Fruit fly (Drosophila melanogaster): ENCODE measurements around the gene CG5412.

The CG5412 gene

dm6 chr3R:20557415-20558105 lies 19.3 kb upstream of the CG5412 start, which contains the start of the genes DPCoAC and CG5180 (continued):
- TF ChIP-seq Hey (tag; optimal IDR thresholded peaks at IDR 0.05) = no peak
- TF ChIP-seq CG31441 (GFP tag; IDR thresholded peaks at IDR 0.05) = peak; percentile 59; the same call in 1 of the 2 replicates
- TF ChIP-seq CG17359 (tag; optimal IDR thresholded peaks at IDR 0.05) = peak; percentile 56
- TF ChIP-seq vnd (GFP tag; IDR thresholded peaks at IDR 0.05; ENCODE audit: partially characterized antibody) = peak; percentile 44; the same call in 2 of the 3 replicates
- peak; percentile 72 for TF ChIP-seq CG11085 (GFP tag; IDR thresholded peaks at IDR 0.05)
- TF ChIP-seq CG6854 (GFP tag; optimal IDR thresholded peaks at IDR 0.05) = peak; percentile 57
- peak; percentile 45 for TF ChIP-seq ewg (GFP tag; optimal IDR thresholded peaks at IDR 0.05)
- peak; percentile 12 for TF ChIP-seq CG12236 (GFP tag; optimal IDR thresholded peaks at IDR 0.05)
- TF ChIP-seq CG6791 (GFP tag; IDR thresholded peaks at IDR 0.05; ENCODE audit: partially characterized antibody) = peak; percentile 80
- TF ChIP-seq CG16813 (GFP tag; IDR thresholded peaks at IDR 0.05; ENCODE audit: partially characterized antibody) = peak; percentile 51
- TF ChIP-seq ATbp (GFP tag; optimal IDR thresholded peaks at IDR 0.05) = no peak
- TF ChIP-seq CG33557 (GFP tag; optimal IDR thresholded peaks at IDR 0.05) = peak; percentile 16
- TF ChIP-seq CG10462 (GFP tag; optimal IDR thresholded peaks at IDR 0.05) = no peak
- peak; percentile 56 for TF ChIP-seq slp2 (GFP tag; optimal IDR thresholded peaks at IDR 0.05)
- peak; percentile 54 for TF ChIP-seq CG8290 (GFP tag; optimal IDR thresholded peaks at IDR 0.05)
- TF ChIP-seq CG8290 (tag; optimal IDR thresholded peaks at IDR 0.05) = peak in 1 of 2 experiments; percentile 95
- peak; percentile 35 for TF ChIP-seq CG3065 (GFP tag; optimal IDR thresholded peaks at IDR 0.05)
- TF ChIP-seq slou (GFP tag; optimal IDR thresholded peaks at IDR 0.05) = peak; percentile 52
- TF ChIP-seq CG1603 (tag; optimal IDR thresholded peaks at IDR 0.05) = peak; percentile 89
- TF ChIP-seq CG13624 (GFP tag; optimal IDR thresholded peaks at IDR 0.05) = peak; percentile 41
- TF ChIP-seq tna (GFP tag; IDR thresholded peaks at IDR 0.05; ENCODE audit: partially characterized antibody) = 0 out of 2 replicates have a peak, but pooled peaks have one; percentile 39
- TF ChIP-seq al (GFP tag; IDR thresholded peaks at IDR 0.05) = peak; percentile 65
- TF ChIP-seq CG3847 (GFP tag; IDR thresholded peaks at IDR 0.05) = peak; percentile 89
- 0 out of 3 replicates have a peak, but pooled peaks have one; percentile 47 for TF ChIP-seq gce (GFP tag; IDR thresholded peaks at IDR 0.05)
- peak; percentile 8 for TF ChIP-seq pnt (GFP tag; optimal IDR thresholded peaks at IDR 0.05)
- TF ChIP-seq br (optimal IDR thresholded peaks at IDR 0.05) = no peak
- peak; percentile 95 for TF ChIP-seq Med (GFP tag)
- peak; percentile 75 for TF ChIP-seq CG12769 (tag; optimal IDR thresholded peaks at IDR 0.05)
- TF ChIP-seq CG2129 (GFP tag; IDR thresholded peaks at IDR 0.05; ENCODE audit: partially characterized antibody) = no peak
- TF ChIP-seq otp (GFP tag; IDR thresholded peaks at IDR 0.05) = 0 out of 3 replicates have a peak, but pooled peaks have one; percentile 48
- TF ChIP-seq hkb (optimal IDR thresholded peaks at IDR 0.05) = no peak
- TF ChIP-seq hkb (GFP tag; IDR thresholded peaks at IDR 0.05) = no peak; the same call in 1 of the 2 replicates
- TF ChIP-seq CG30020 (tag; optimal IDR thresholded peaks at IDR 0.05) = peak; percentile 32
- peak; percentile 56 for TF ChIP-seq gem (tag; optimal IDR thresholded peaks at IDR 0.05)
- peak; percentile 78 for TF ChIP-seq CG2120 (GFP tag; optimal IDR thresholded peaks at IDR 0.05)
- TF ChIP-seq Mrtf (GFP tag; IDR thresholded peaks at IDR 0.05) = peak; percentile 71; the same call in 2 of the 3 replicates
- TF ChIP-seq Bgb (GFP tag; IDR thresholded peaks at IDR 0.05; ENCODE audit: partially characterized antibody) = peak; percentile 83
- peak; percentile 32; the same call in 1 of the 2 replicates for TF ChIP-seq Atf6 (GFP tag; IDR thresholded peaks at IDR 0.05)
- TF ChIP-seq CG2199 (GFP tag; IDR thresholded peaks at IDR 0.05) = peak; percentile 86
- peak; percentile 69 for TF ChIP-seq CG33213 (GFP tag; optimal IDR thresholded peaks at IDR 0.05)
- TF ChIP-seq seq (GFP tag; IDR thresholded peaks at IDR 0.05) = peak; percentile 40; the same call in 1 of the 2 replicates
- TF ChIP-seq zen2 (GFP tag; IDR thresholded peaks at IDR 0.05; ENCODE audit: partially characterized antibody) = 0 out of 3 replicates have a peak, but pooled peaks have one; percentile 5
- TF ChIP-seq CG12071 (GFP tag; optimal IDR thresholded peaks at IDR 0.05) = no peak
- no peak for TF ChIP-seq org-1 (GFP tag; optimal IDR thresholded peaks at IDR 0.05)
- peak; percentile 94 for TF ChIP-seq pzg (GFP tag; optimal IDR thresholded peaks at IDR 0.05)
- TF ChIP-seq H15 (GFP tag; IDR thresholded peaks at IDR 0.05) = peak; percentile 61
- TF ChIP-seq NfI (GFP tag; optimal IDR thresholded peaks at IDR 0.05) = peak; percentile 72
- peak; percentile 14 for TF ChIP-seq Atf3 (GFP tag; optimal IDR thresholded peaks at IDR 0.05)
- peak; percentile 55 for TF ChIP-seq CG1602 (GFP tag; optimal IDR thresholded peaks at IDR 0.05)

Measured in whole organism, embryonic.